Fruit fly (Drosophila melanogaster) whole organism, embryonic: ENCODE data around the gene sr.

ENCODE experiments used
- Atf6 ChIP-seq: fragments of 200-800 bp; sonication (Bioruptor generic); IDR thresholded peaks from 2 replicates; pipeline ENCODE4 v1.3.6; 2022; ENCODE audit warnings: missing biosample characterization, missing genetic modification characterization
- Awh ChIP-seq: fragments of 200-800 bp; sonication (Bioruptor generic); IDR thresholded peaks from 2 replicates; pipeline ENCODE4, ENCODE4 v1.3.6; 2022; ENCODE audit warnings: missing biosample characterization, missing genetic modification characterization
- CG10274 ChIP-seq: fragments of 200-800 bp; sonication (Bioruptor generic); optimal IDR thresholded peaks from 3 replicates; lab custom pipeline; 2017; ENCODE audit warnings: missing biosample characterization, mild to moderate bottlenecking, missing genetic modification characterization
- CG14965 ChIP-seq: fragments of 200-800 bp; sonication (Bioruptor generic); optimal IDR thresholded peaks from 2 replicates; lab custom pipeline; 2016; ENCODE audit warnings: missing biosample characterization, missing genetic modification characterization, borderline replicate concordance
- CG15479 ChIP-seq: fragments of 200-800 bp; sonication (Bioruptor generic); optimal IDR thresholded peaks from 3 replicates; lab custom pipeline; 2019; ENCODE audit warnings: missing biosample characterization, mild to moderate bottlenecking, missing genetic modification characterization, moderate library complexity
- CG17802 ChIP-seq: fragments of 200-800 bp; sonication (Bioruptor generic); optimal IDR thresholded peaks from 2 replicates; lab custom pipeline; 2018; ENCODE audit warnings: missing biosample characterization, mild to moderate bottlenecking, missing genetic modification characterization, moderate library complexity
- CG18599 ChIP-seq: fragments of 200-800 bp; sonication (Bioruptor generic); optimal IDR thresholded peaks from 3 replicates; lab custom pipeline; 2017; ENCODE audit warnings: missing biosample characterization, missing genetic modification characterization, mild to moderate bottlenecking, moderate library complexity, missing genetic modification reagents
- CG2116 ChIP-seq: fragments of 200-800 bp; sonication (Bioruptor generic); optimal IDR thresholded peaks from 3 replicates; lab custom pipeline; 2018; ENCODE audit warnings: missing biosample characterization, mild to moderate bottlenecking, missing genetic modification characterization
- CG32772 ChIP-seq: fragments of 200-800 bp; sonication (Bioruptor generic); IDR thresholded peaks from 2 replicates; pipeline ENCODE4 v1.3.6; 2022; ENCODE audit warnings: missing biosample characterization, missing genetic modification characterization
- CG34224 ChIP-seq: fragments of 200-800 bp; sonication (Bioruptor generic); IDR thresholded peaks from 3 replicates; pipeline ENCODE4 v1.3.6; 2022; ENCODE audit warnings: missing biosample characterization, missing genetic modification characterization; ENCODE audit not compliant: partially characterized antibody
- CG4360 ChIP-seq: fragments of 200-800 bp; sonication (Bioruptor generic); IDR thresholded peaks from 2 replicates; pipeline ENCODE4 v1.3.6; 2022; ENCODE audit warnings: missing biosample characterization, missing genetic modification characterization
- CG43689 ChIP-seq: fragments of 200-800 bp; sonication (Bioruptor generic); IDR thresholded peaks from 2 replicates; pipeline ENCODE4 v1.3.6; 2022; ENCODE audit warnings: missing biosample characterization, missing genetic modification characterization
- CG6654 ChIP-seq: fragments of 200-800 bp; sonication (Bioruptor generic); optimal IDR thresholded peaks from 2 replicates; lab custom pipeline; 2017; ENCODE audit warnings: missing biosample characterization, mild to moderate bottlenecking, missing genetic modification characterization
- CG6854 ChIP-seq: fragments of 200-800 bp; sonication (Bioruptor generic); optimal IDR thresholded peaks from 3 replicates; lab custom pipeline; 2017; ENCODE audit warnings: missing biosample characterization, mild to moderate bottlenecking, missing genetic modification characterization
- CG8281 ChIP-seq: fragments of 200-800 bp; sonication (Bioruptor generic); optimal IDR thresholded peaks from 2 replicates; lab custom pipeline; 2018; ENCODE audit warnings: missing biosample characterization, mild to moderate bottlenecking, missing genetic modification characterization, moderate library complexity
- CG8359 ChIP-seq: fragments of 200-800 bp; sonication (Bioruptor generic); optimal IDR thresholded peaks from 2 replicates; lab custom pipeline; 2017; ENCODE audit warnings: missing biosample characterization, mild to moderate bottlenecking, missing genetic modification characterization, borderline replicate concordance
- CG8765 ChIP-seq: fragments of 200-800 bp; sonication (Bioruptor generic); IDR thresholded peaks from 2 replicates; pipeline ENCODE4 v1.3.6; 2022; ENCODE audit warnings: missing biosample characterization, missing genetic modification characterization
- Deaf1 ChIP-seq: fragments of 200-800 bp; optimal IDR thresholded peaks from 3 replicates; lab custom pipeline; 2019; ENCODE audit warnings: missing biosample characterization, mild to moderate bottlenecking, missing genetic modification characterization, moderate library complexity
- Fer1 ChIP-seq: fragments of 200-800 bp; sonication (Bioruptor generic); optimal IDR thresholded peaks from 2 replicates; lab custom pipeline; 2017; ENCODE audit warnings: missing biosample characterization, mild to moderate bottlenecking, missing genetic modification characterization
- HLH4C ChIP-seq: fragments of 200-800 bp; sonication (Bioruptor generic); IDR thresholded peaks from 3 replicates; pipeline ENCODE4 v1.3.6; 2022; ENCODE audit warnings: missing biosample characterization, missing genetic modification characterization; ENCODE audit not compliant: partially characterized antibody
- Hand ChIP-seq: fragments of 200-800 bp; sonication (Bioruptor generic); optimal IDR thresholded peaks from 2 replicates; lab custom pipeline; 2017; ENCODE audit warnings: mild to moderate bottlenecking, missing biosample characterization, missing genetic modification reagents, missing genetic modification characterization
- Hr39 ChIP-seq: fragments of >200 bp; optimal IDR thresholded peaks from 2 replicates; lab custom pipeline; 2017
- Kr ChIP-seq: fragments of 200-800 bp; sonication (Bioruptor generic); optimal IDR thresholded peaks from 2 replicates; lab custom pipeline; 2017; ENCODE audit warnings: missing biosample characterization, mild to moderate bottlenecking, missing genetic modification characterization
- Mes4 ChIP-seq: fragments of 200-800 bp; sonication (Bioruptor generic); optimal IDR thresholded peaks from 2 replicates; lab custom pipeline; 2016; ENCODE audit warnings: missing biosample characterization, missing genetic modification characterization
- Pdp1 ChIP-seq, 2 experiments: fragments of 200-800 bp; sonication (Bioruptor generic); optimal IDR thresholded peaks; 3 replicates each; lab custom pipeline; 2016; ENCODE audit warnings: missing biosample characterization in 2 of 2, missing genetic modification characterization in 2 of 2, mild to moderate bottlenecking in 1 of 2, moderate library complexity in 1 of 2
- Ssrp ChIP-seq: fragments of 200-800 bp; sonication (Bioruptor generic); optimal IDR thresholded peaks from 2 replicates; lab custom pipeline; 2018; ENCODE audit warnings: missing biosample characterization, mild to moderate bottlenecking, missing genetic modification characterization, moderate library complexity
- Taf1 ChIP-seq: fragments of 200-800 bp; sonication (Bioruptor generic); IDR thresholded peaks from 2 replicates; pipeline ENCODE4 v1.3.6; 2022; ENCODE audit warnings: missing biosample characterization, missing genetic modification characterization
- Trl ChIP-seq, 3 experiments: fragments of >200 bp in 2 of 3; fragments of 200-800 bp in 1 of 3; sonication (Bioruptor generic) in 1 of 3; optimal IDR thresholded peaks; 2 replicates in 1 of 3; 3 replicates in 2 of 3; lab custom pipeline; 2016 to 2017; ENCODE audit warnings: missing biosample characterization in 1 of 3, missing genetic modification characterization in 1 of 3
- abd-A ChIP-seq: fragments of 200-800 bp; sonication (Bioruptor generic); optimal IDR thresholded peaks from 3 replicates; lab custom pipeline; 2019; ENCODE audit warnings: missing biosample characterization, mild to moderate bottlenecking, missing genetic modification characterization, moderate library complexity
- cad ChIP-seq: fragments of >200 bp; optimal IDR thresholded peaks from 2 replicates; lab custom pipeline; 2017; ENCODE audit warnings: missing biosample characterization, missing genetic modification characterization
- cg ChIP-seq: fragments of 200-800 bp; sonication (Bioruptor generic); optimal IDR thresholded peaks from 3 replicates; lab custom pipeline; 2019; ENCODE audit warnings: missing biosample characterization, mild to moderate bottlenecking, missing genetic modification characterization, moderate library complexity
- dimm ChIP-seq: fragments of 200-800 bp; sonication (Bioruptor generic); IDR thresholded peaks from 2 replicates; pipeline ENCODE4 v1.3.6; 2022; ENCODE audit warnings: missing biosample characterization, missing genetic modification characterization
- jigr1 ChIP-seq: fragments of 200-800 bp; sonication (Bioruptor generic); IDR thresholded peaks from 3 replicates; pipeline ENCODE4 v1.3.6; 2022; ENCODE audit warnings: missing biosample characterization, missing genetic modification characterization
- kah ChIP-seq: fragments of 200-800 bp; sonication (Bioruptor generic); optimal IDR thresholded peaks from 2 replicates; lab custom pipeline; 2018; ENCODE audit warnings: missing biosample characterization, mild to moderate bottlenecking, missing genetic modification characterization
- oc ChIP-seq: fragments of 200-800 bp; sonication (Bioruptor generic); optimal IDR thresholded peaks from 2 replicates; lab custom pipeline; 2018; ENCODE audit warnings: missing biosample characterization, mild to moderate bottlenecking, missing genetic modification characterization, moderate library complexity
- sd ChIP-seq: fragments of 200-800 bp; sonication (Bioruptor generic); optimal IDR thresholded peaks from 3 replicates; lab custom pipeline; 2018; ENCODE audit warnings: missing biosample characterization, mild to moderate bottlenecking, missing genetic modification characterization, moderate library complexity
- shn ChIP-seq: fragments of 200-800 bp; sonication (Bioruptor generic); optimal IDR thresholded peaks from 3 replicates; lab custom pipeline; 2016; ENCODE audit warnings: missing biosample characterization, missing genetic modification characterization
- sr ChIP-seq: fragments of 200-800 bp; sonication (Bioruptor generic); IDR thresholded peaks from 3 replicates; pipeline ENCODE4 v1.3.6; 2022; ENCODE audit warnings: missing biosample characterization, missing genetic modification characterization
- stc ChIP-seq: fragments of 200-800 bp; sonication (Bioruptor generic); IDR thresholded peaks from 2 replicates; pipeline ENCODE4 v1.3.6; 2022; ENCODE audit warnings: missing biosample characterization, missing genetic modification characterization
- tll ChIP-seq, 2 experiments: fragments of 200-800 bp in 1 of 2; fragments of >200 bp in 1 of 2; sonication (Bioruptor generic) in 1 of 2; optimal IDR thresholded peaks; 2 replicates each; lab custom pipeline; 2017 to 2019; ENCODE audit warnings: missing biosample characterization in 2 of 2, missing genetic modification characterization in 2 of 2, mild to moderate bottlenecking in 1 of 2, moderate library complexity in 1 of 2
- vvl ChIP-seq: fragments of 200-800 bp; sonication (Bioruptor generic); IDR thresholded peaks from 2 replicates; pipeline ENCODE4 v1.3.6; 2022; ENCODE audit warnings: missing biosample characterization, missing genetic modification characterization
- zen ChIP-seq: fragments of 200-800 bp; sonication (Bioruptor generic); optimal IDR thresholded peaks from 3 replicates; lab custom pipeline; 2018; ENCODE audit warnings: missing biosample characterization, mild to moderate bottlenecking, missing genetic modification characterization, moderate library complexity
- zfh1 ChIP-seq: fragments of 200-800 bp; sonication (Bioruptor generic); IDR thresholded peaks from 3 replicates; pipeline ENCODE4 v1.3.6; 2022; ENCODE audit warnings: missing biosample characterization, missing genetic modification characterization

sr gene

DNA sequence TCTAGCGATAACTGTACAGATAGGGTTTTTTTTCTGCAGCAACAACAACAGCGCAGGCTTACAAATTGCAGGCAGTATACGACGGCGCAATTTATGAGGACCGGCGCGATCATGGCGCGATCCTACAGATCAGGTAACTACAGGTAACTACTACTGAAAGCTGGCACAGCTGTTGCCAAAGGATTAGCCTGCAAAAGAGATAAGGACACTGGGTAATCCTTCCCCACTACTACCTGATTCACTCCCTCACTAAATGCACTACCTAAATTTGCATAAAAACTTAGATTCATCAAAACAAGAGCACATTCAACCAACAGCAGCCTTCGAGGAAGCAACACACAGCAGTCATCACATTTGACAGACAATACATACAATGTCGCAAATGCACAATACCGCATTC, 9.9 kb upstream of the sr start, which contains the start of gene bard:
bard (plus strand) TSS at position 301 of the 400 bp plus-strand sequence.
- peak; percentile 17 for TF ChIP-seq zen
- no peak for TF ChIP-seq CG6654
- 0 out of 2 replicates have a peak, but pooled peaks have one; percentile 6 for TF ChIP-seq CG4360 (GFP tag; lab: Robert Waterston, UW)
- peak in 1 of 2 experiments; percentile 16 for TF ChIP-seq tll (GFP tag; optimal IDR thresholded peaks at IDR 0.05; lab: Kevin White, UChicago)
- peak; percentile 69 for TF ChIP-seq cad (GFP tag; lab: Kevin White, UChicago)
- TF ChIP-seq CG15479 (GFP tag; lab: Kevin White, UChicago): peak; percentile 79

DNA sequence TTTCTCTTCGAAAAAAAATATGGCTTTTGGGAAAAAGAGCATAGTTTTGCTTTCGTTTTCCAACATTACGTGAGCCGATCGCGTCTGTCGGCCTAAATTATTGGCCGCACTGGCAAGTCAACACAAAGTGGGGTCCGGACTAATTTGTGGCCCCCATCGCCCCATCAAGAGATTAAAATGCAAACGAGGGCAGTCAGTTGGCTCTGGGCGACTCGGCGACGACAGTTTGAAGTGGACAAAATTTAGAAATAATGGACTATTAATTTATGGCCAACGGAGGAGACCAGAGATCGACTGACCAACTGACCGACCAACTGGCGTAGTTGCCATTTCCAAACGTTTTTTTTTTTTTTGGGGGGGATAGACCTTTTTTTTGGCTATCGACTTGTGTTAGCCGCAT, 7.3 kb upstream of the sr start:
- TF ChIP-seq abd-A (tag; lab: Kevin White, UChicago): peak; percentile 55
- TF ChIP-seq Pdp1 (GFP tag; optimal IDR thresholded peaks at IDR 0.05; lab: Kevin White, UChicago): no peak
- peak; percentile 26; the same call in 1 of the 2 replicates for TF ChIP-seq Awh (GFP tag; lab: Robert Waterston, UW)
- TF ChIP-seq sr (GFP tag; lab: Robert Waterston, UW): no peak
- TF ChIP-seq vvl (GFP tag; lab: Robert Waterston, UW): peak; percentile 50; the same call in 1 of the 2 replicates

DNA sequence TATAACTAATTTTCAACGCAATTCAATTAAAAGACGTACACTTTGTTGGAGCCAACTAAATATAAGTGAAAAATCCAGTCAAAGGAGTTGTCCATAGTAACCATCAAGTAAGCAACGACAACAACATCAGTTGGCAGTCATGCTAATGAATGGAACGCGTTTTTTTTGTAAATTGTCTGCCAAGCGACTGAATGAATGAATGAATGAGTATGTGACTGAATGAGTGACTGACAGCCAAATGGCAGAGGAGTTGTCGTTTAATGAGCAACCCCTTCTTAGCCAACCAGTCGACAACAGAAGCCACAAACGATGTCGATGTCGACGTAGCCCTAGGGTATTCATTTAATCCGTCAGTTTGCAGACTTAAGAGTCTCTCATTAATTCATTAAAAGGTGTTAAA, 2.4 kb upstream of the sr start:
- TF ChIP-seq CG8281 (tag; lab: Kevin White, UChicago) (peak; percentile 93), CG2116 (GFP tag; lab: Kevin White, UChicago) (no peak)

DNA sequence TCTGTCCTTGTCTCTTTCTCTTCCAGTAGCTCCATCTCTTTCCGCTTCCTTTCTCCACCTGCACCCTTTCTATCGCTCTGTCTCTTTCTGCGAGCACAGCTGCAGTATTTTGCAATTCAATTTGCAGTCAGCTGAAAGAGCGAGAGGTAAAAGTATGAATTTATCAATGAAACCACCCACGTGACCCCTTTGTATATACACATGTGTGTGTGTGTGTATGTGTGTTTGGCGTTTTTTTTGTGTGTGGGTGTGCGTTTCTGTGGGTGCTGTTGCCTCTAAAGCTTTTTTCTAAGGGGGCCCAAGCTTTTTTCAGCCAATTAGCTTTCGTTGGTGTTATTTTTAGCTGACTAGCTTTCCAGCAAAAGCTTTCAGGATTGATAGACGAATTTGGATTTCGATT, 1.2 kb upstream of the sr start:
- TF ChIP-seq Hand (GFP tag; lab: Kevin White, UChicago) (no peak), sr (GFP tag; lab: Robert Waterston, UW) (peak; percentile 97), CG18599 (GFP tag; lab: Kevin White, UChicago) (no peak), CG8359 (GFP tag; lab: Kevin White, UChicago) (no peak), CG8765 (GFP tag; lab: Robert Waterston, UW) (no peak), cg (peak; percentile 39)

DNA sequence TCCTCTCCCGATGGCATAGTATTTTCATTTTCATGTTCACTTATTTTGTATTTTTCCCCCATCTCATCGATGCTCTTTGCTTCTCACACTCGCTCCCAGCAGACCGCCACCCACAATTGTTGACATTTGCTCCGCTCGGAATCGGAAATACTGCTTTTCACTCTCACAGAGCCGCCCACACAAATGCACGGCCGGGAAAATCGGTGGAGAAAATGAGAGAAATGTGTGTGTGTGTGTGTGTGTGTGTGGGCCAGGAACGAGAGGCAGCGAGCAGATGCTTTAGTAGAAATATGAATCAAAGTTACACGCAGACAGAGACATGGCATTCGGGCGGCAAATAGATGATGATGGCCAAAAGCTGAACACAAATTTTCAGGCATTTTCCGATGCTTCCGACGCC, 4.0 kb downstream of the sr start:
- TF ChIP-seq Fer1 (GFP tag; lab: Kevin White, UChicago): no peak
- no peak for TF ChIP-seq Hr39 (lab: Kevin White, UChicago)
- no peak for TF ChIP-seq stc (GFP tag; lab: Robert Waterston, UW)
- peak; percentile 52 for TF ChIP-seq cg
- TF ChIP-seq dimm: no peak
- peak; percentile 47 for TF ChIP-seq Deaf1
- no peak for TF ChIP-seq Ssrp
- TF ChIP-seq Taf1: no peak
- no peak for TF ChIP-seq oc
- TF ChIP-seq Mes4 (GFP tag; lab: Kevin White, UChicago): no peak
- no peak for TF ChIP-seq CG6854 (GFP tag; lab: Kevin White, UChicago)
- no peak for TF ChIP-seq CG43689
- no peak for TF ChIP-seq kah (GFP tag; lab: Kevin White, UChicago)
- TF ChIP-seq jigr1 (GFP tag; lab: Robert Waterston, UW): no peak
- TF ChIP-seq Atf6: no peak
- TF ChIP-seq CG34224: no peak
- no peak for TF ChIP-seq CG14965 (GFP tag; lab: Kevin White, UChicago)
- TF ChIP-seq zfh1 (GFP tag; lab: Robert Waterston, UW): no peak
- peak; percentile 36 to 72 for TF ChIP-seq Trl (optimal IDR thresholded peaks at IDR 0.05; lab: Kevin White, UChicago)
- no peak for TF ChIP-seq Trl (GFP tag; optimal IDR thresholded peaks at IDR 0.05; lab: Kevin White, UChicago)
- no peak for TF ChIP-seq CG32772 (GFP tag; lab: Robert Waterston, UW)
- no peak for TF ChIP-seq shn (GFP tag; lab: Kevin White, UChicago)
- no peak for TF ChIP-seq Kr (GFP tag; lab: Kevin White, UChicago)
- peak; percentile 8 for TF ChIP-seq sd (tag; lab: Kevin White, UChicago)
- TF ChIP-seq CG17802 (tag; lab: Kevin White, UChicago): no peak
- TF ChIP-seq HLH4C (GFP tag; lab: Robert Waterston, UW): 0 out of 3 replicates have a peak, but pooled peaks have one; percentile 22
- no peak for TF ChIP-seq CG10274 (GFP tag; lab: Kevin White, UChicago)
- TF ChIP-seq CG15479 (GFP tag; lab: Kevin White, UChicago): no peak
